Fruit fly (Drosophila melanogaster): Measurements from ENCODE around the gene Tsc1.
A peak's percentile ranks its signal among the peaks of the same experiment; 100 is the strongest.

Tsc1 gene

DNA sequence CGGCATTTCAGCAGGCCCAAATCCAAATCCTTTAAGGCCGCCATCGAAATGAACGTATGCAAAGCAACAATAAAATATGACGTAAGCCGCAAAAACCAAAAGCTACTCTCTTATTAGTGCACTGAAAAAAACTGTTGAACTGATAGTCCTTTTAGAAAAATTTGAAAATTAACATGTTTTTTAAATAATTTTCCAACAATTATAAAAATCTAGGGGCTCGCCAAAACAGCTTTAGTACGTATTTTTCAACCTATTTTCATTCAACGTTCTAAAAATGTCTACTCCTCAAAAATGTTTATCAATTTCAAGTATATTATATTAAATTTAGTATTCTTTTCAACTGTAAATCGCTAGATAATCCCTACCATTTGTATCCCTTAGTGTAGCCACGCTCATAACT is 36.7 kb upstream of the Tsc1 start:
- TF ChIP-seq Eip78C (GFP tag) (peak; percentile 53), fkh (GFP tag; optimal IDR thresholded peaks at IDR 0.05) (no peak), Hr4 (GFP tag; optimal IDR thresholded peaks at IDR 0.05) (peak; percentile 2), Smox (GFP tag; optimal IDR thresholded peaks at IDR 0.05) (no peak), OdsH (GFP tag; optimal IDR thresholded peaks at IDR 0.05) (no peak), Sox14 (GFP tag; optimal IDR thresholded peaks at IDR 0.05) (no peak), CG10669 (GFP tag; optimal IDR thresholded peaks at IDR 0.05) (no peak)

- TF ChIP-seq CG3032 (tag; optimal IDR thresholded peaks at IDR 0.05) (peak; percentile 45), CG1621 (tag; optimal IDR thresholded peaks at IDR 0.05) (no peak), CG16779 (tag; optimal IDR thresholded peaks at IDR 0.05) (no peak), CG4318 (GFP tag; optimal IDR thresholded peaks at IDR 0.05) (peak; percentile 36), pdm3 (GFP tag; optimal IDR thresholded peaks at IDR 0.05) (peak; percentile 76), Ets21C (GFP tag; optimal IDR thresholded peaks at IDR 0.05) (peak; percentile 60), CG11294 (GFP tag; IDR thresholded peaks at IDR 0.05) (peak; percentile 57; the same call in 1 of the 2 replicates), Sox14 (GFP tag; optimal IDR thresholded peaks at IDR 0.05) (peak; percentile 89), net (GFP tag; optimal IDR thresholded peaks at IDR 0.05) (peak; percentile 68), CG7368 (GFP tag; optimal IDR thresholded peaks at IDR 0.05) (peak; percentile 72), CG11762 (GFP tag; optimal IDR thresholded peaks at IDR 0.05; ENCODE audit: insufficient read depth) (peak; percentile 31), CG8319 (GFP tag; optimal IDR thresholded peaks at IDR 0.05) (peak; percentile 42), CG8119 (GFP tag; IDR thresholded peaks at IDR 0.05) (peak; percentile 77), Hr38 (GFP tag; optimal IDR thresholded peaks at IDR 0.05) (no peak), Hr4 (GFP tag; optimal IDR thresholded peaks at IDR 0.05) (peak; percentile 68), Met (GFP tag; optimal IDR thresholded peaks at IDR 0.05) (peak; percentile 74), Eip75B (GFP tag; optimal IDR thresholded peaks at IDR 0.05) (peak; percentile 52), Blimp-1 (GFP tag; optimal IDR thresholded peaks at IDR 0.05) (peak; percentile 4), CG15336 (GFP tag; IDR thresholded peaks at IDR 0.05) (peak; percentile 76), Hr39 (GFP tag; optimal IDR thresholded peaks at IDR 0.05) (peak; percentile 87), esn (GFP tag; optimal IDR thresholded peaks at IDR 0.05) (peak; percentile 76), CG6792 (GFP tag; optimal IDR thresholded peaks at IDR 0.05) (peak; percentile 41), dac (GFP tag; optimal IDR thresholded peaks at IDR 0.05) (peak; percentile 25), CG10669 (GFP tag; optimal IDR thresholded peaks at IDR 0.05) (peak; percentile 48), CG10631 (GFP tag; optimal IDR thresholded peaks at IDR 0.05) (peak; percentile 66), CG11902 (GFP tag; optimal IDR thresholded peaks at IDR 0.05) (peak; percentile 41), Lpt (GFP tag; optimal IDR thresholded peaks at IDR 0.05) (peak; percentile 67), acj6 (GFP tag; optimal IDR thresholded peaks at IDR 0.05) (peak; percentile 75), Sox102F (GFP tag; optimal IDR thresholded peaks at IDR 0.05) (peak; percentile 58), Eip78C (GFP tag) (peak; percentile 88), cyc (GFP tag; optimal IDR thresholded peaks at IDR 0.05) (peak; percentile 75), Gug (GFP tag; IDR thresholded peaks at IDR 0.05) (peak; percentile 74), Ets96B (tag; optimal IDR thresholded peaks at IDR 0.05) (peak; percentile 65), CG32006 (GFP tag; optimal IDR thresholded peaks at IDR 0.05) (peak; percentile 72), fkh (GFP tag; optimal IDR thresholded peaks at IDR 0.05) (peak; percentile 17), CG31627 (GFP tag; optimal IDR thresholded peaks at IDR 0.05) (peak; percentile 84), CG6808 (GFP tag; optimal IDR thresholded peaks at IDR 0.05) (peak; percentile 18), CG6854 (GFP tag; optimal IDR thresholded peaks at IDR 0.05) (no peak), spab (GFP tag; optimal IDR thresholded peaks at IDR 0.05) (peak; percentile 8), dsx (GFP tag; optimal IDR thresholded peaks at IDR 0.05; ENCODE audit: poor library complexity, severe bottlenecking) (peak; percentile 25), fd85E (GFP tag; optimal IDR thresholded peaks at IDR 0.05) (peak; percentile 34), CG34406 (GFP tag; optimal IDR thresholded peaks at IDR 0.05) (peak; percentile 53), vri (GFP tag; optimal IDR thresholded peaks at IDR 0.05) (peak; percentile 65), CG8632 (GFP tag; optimal IDR thresholded peaks at IDR 0.05) (peak; percentile 39), achi (GFP tag; optimal IDR thresholded peaks at IDR 0.05) (peak; percentile 74)
Observed at dm6 chr3R:24099039-24100026, 30.8 kb upstream of the Tsc1 start.

Measured in whole organism, prepupa.